Fruit fly (Drosophila melanogaster) whole organism, adult: ENCODE data around the gene porin.
A peak's percentile ranks its signal among the peaks of the same experiment; 100 is the strongest.

Experiments
- CG11617 ChIP-seq: fragments of 200-800 bp; sonication (Bioruptor generic); optimal IDR thresholded peaks from 2 replicates; lab custom pipeline; 2017; ENCODE audit warnings: mild to moderate bottlenecking, missing biosample characterization, missing genetic modification reagents, missing genetic modification characterization
- CG12768 ChIP-seq: fragments of 200-800 bp; sonication (Bioruptor generic); optimal IDR thresholded peaks from 2 replicates; lab custom pipeline; 2017; ENCODE audit warnings: missing biosample characterization, missing genetic modification characterization, mild to moderate bottlenecking, moderate library complexity, missing genetic modification reagents
- CG14711 ChIP-seq: fragments of 200-800 bp; sonication (Bioruptor generic); optimal IDR thresholded peaks from 2 replicates; lab custom pipeline; 2018; ENCODE audit warnings: missing biosample characterization, mild to moderate bottlenecking, missing genetic modification characterization, moderate library complexity
- CG1620 ChIP-seq: fragments of 200-800 bp; sonication (Bioruptor generic); optimal IDR thresholded peaks from 2 replicates; lab custom pipeline; 2016; ENCODE audit warnings: missing biosample characterization, missing genetic modification characterization
- CG33017 ChIP-seq: fragments of 200-800 bp; sonication (Bioruptor generic); optimal IDR thresholded peaks from 2 replicates; lab custom pipeline; 2018; ENCODE audit warnings: missing biosample characterization, mild to moderate bottlenecking, missing genetic modification characterization, moderate library complexity
- CG5204 ChIP-seq: fragments of 200-800 bp; sonication (Bioruptor generic); optimal IDR thresholded peaks from 2 replicates; lab custom pipeline; 2016; ENCODE audit warnings: missing biosample characterization, missing genetic modification characterization
- CG7045 ChIP-seq: fragments of 200-800 bp; sonication (Bioruptor generic); optimal IDR thresholded peaks from 2 replicates; lab custom pipeline; 2017; ENCODE audit warnings: missing biosample characterization, mild to moderate bottlenecking, missing genetic modification characterization
- CG7101 ChIP-seq: fragments of 200-800 bp; sonication (Bioruptor generic); optimal IDR thresholded peaks from 2 replicates; lab custom pipeline; 2018; ENCODE audit warnings: missing biosample characterization, mild to moderate bottlenecking, missing genetic modification characterization, moderate library complexity
- Clk ChIP-seq: fragments of 200-800 bp; sonication (Bioruptor generic); optimal IDR thresholded peaks from 2 replicates; lab custom pipeline; 2017; ENCODE audit warnings: missing biosample characterization, missing genetic modification characterization
- Crg-1 ChIP-seq: fragments of 200-800 bp; sonication (Bioruptor generic); optimal IDR thresholded peaks from 2 replicates; lab custom pipeline; 2016; ENCODE audit warnings: missing biosample characterization, missing genetic modification characterization
- Hr96 ChIP-seq: fragments of 200-800 bp; sonication (Bioruptor generic); optimal IDR thresholded peaks from 2 replicates; lab custom pipeline; 2016; ENCODE audit warnings: missing biosample characterization, missing genetic modification characterization
- Mnt ChIP-seq: fragments of 200-800 bp; sonication (Bioruptor generic); optimal IDR thresholded peaks from 2 replicates; lab custom pipeline; 2016; ENCODE audit warnings: missing biosample characterization, mild to moderate bottlenecking, missing genetic modification characterization
- bab1 ChIP-seq: fragments of 200-800 bp; sonication (Bioruptor generic); optimal IDR thresholded peaks from 3 replicates; lab custom pipeline; 2019; ENCODE audit warnings: missing biosample characterization, mild to moderate bottlenecking, missing genetic modification characterization, moderate library complexity
- cic ChIP-seq: fragments of 200-800 bp; sonication (Bioruptor generic); optimal IDR thresholded peaks from 2 replicates; lab custom pipeline; 2017; ENCODE audit warnings: missing biosample characterization, mild to moderate bottlenecking, missing genetic modification characterization, moderate library complexity
- cnc ChIP-seq, 2 experiments: fragments of >200 bp; optimal IDR thresholded peaks; 2 replicates each; lab custom pipeline; 2017
- kay ChIP-seq: fragments of 200-800 bp; sonication (Bioruptor generic); peaks from one replicate; lab custom pipeline; 2016; ENCODE audit warnings: missing biosample characterization, missing genetic modification characterization, borderline replicate concordance
- ovo ChIP-seq: fragments of 200-800 bp; sonication (Bioruptor generic); optimal IDR thresholded peaks from 2 replicates; lab custom pipeline; 2016; ENCODE audit warnings: missing biosample characterization, missing genetic modification characterization
- pad ChIP-seq: fragments of 200-800 bp; sonication (Bioruptor generic); optimal IDR thresholded peaks from 3 replicates; lab custom pipeline; 2017; ENCODE audit warnings: missing biosample characterization, missing genetic modification characterization, mild to moderate bottlenecking, moderate library complexity, missing genetic modification reagents
- tj ChIP-seq: fragments of 200-800 bp; sonication (Bioruptor generic); optimal IDR thresholded peaks from 3 replicates; lab custom pipeline; 2017; ENCODE audit warnings: missing biosample characterization, mild to moderate bottlenecking, missing genetic modification characterization, moderate library complexity
- toe ChIP-seq: fragments of 200-800 bp; sonication (Bioruptor generic); optimal IDR thresholded peaks from 2 replicates; lab custom pipeline; 2016; ENCODE audit warnings: missing biosample characterization, missing genetic modification characterization

Gene porin

dm6 chr2L:10856328-10856942 lies 5.8 kb upstream of the porin start, which contains the start of gene Dnz1:
TSS of gene Dnz1 (minus strand) at chr2L:10856644.
- TF ChIP-seq CG11617 (GFP tag; lab: Kevin White, UChicago) (peak; percentile 45), Mnt (GFP tag; lab: Kevin White, UChicago) (no peak), CG1620 (peak; percentile 8), CG5204 (GFP tag; lab: Kevin White, UChicago) (peak; percentile 34), bab1 (GFP tag; lab: Kevin White, UChicago) (peak; percentile 30), Hr96 (GFP tag; lab: Kevin White, UChicago) (no peak), pad (peak; percentile 10), CG14711 (tag; lab: Kevin White, UChicago) (peak; percentile 59), ovo (GFP tag; lab: Kevin White, UChicago) (no peak), Crg-1 (peak; percentile 2), CG7101 (tag; lab: Kevin White, UChicago) (peak; percentile 61), toe (GFP tag; lab: Kevin White, UChicago) (peak; percentile 12), CG12768 (no peak), CG33017 (tag; lab: Kevin White, UChicago) (peak; percentile 30), cnc (optimal IDR thresholded peaks at IDR 0.05; lab: Kevin White, UChicago) (no peak), tj (GFP tag; lab: Kevin White, UChicago) (peak; percentile 15), Clk (no peak), CG7045 (GFP tag; lab: Kevin White, UChicago) (peak; percentile 62), cic (no peak), kay (GFP tag; lab: Kevin White, UChicago) (peak; percentile 31)

dm6 chr2L:10851336-10851862 lies 751 bp upstream of the porin start:
- TF ChIP-seq bab1 (GFP tag; lab: Kevin White, UChicago) (no peak), kay (GFP tag; lab: Kevin White, UChicago) (no peak), CG12768 (peak; percentile 36), toe (GFP tag; lab: Kevin White, UChicago) (no peak), pad (no peak)

- peak; percentile 24 for TF ChIP-seq Crg-1
- TF ChIP-seq cic, result no peak
- TF ChIP-seq tj (GFP tag; lab: Kevin White, UChicago), result peak; percentile 39
- TF ChIP-seq Hr96 (GFP tag; lab: Kevin White, UChicago), result no peak
- no peak for TF ChIP-seq Clk
- TF ChIP-seq CG11617 (GFP tag; lab: Kevin White, UChicago), result peak; percentile 51
- TF ChIP-seq pad, result no peak
- TF ChIP-seq CG7101 (tag; lab: Kevin White, UChicago), result peak; percentile 43
- peak; percentile 79 for TF ChIP-seq kay (GFP tag; lab: Kevin White, UChicago)
- TF ChIP-seq ovo (GFP tag; lab: Kevin White, UChicago), result peak; percentile 87
- no peak for TF ChIP-seq cnc (optimal IDR thresholded peaks at IDR 0.05; lab: Kevin White, UChicago)
- peak; percentile 26 for TF ChIP-seq CG14711 (tag; lab: Kevin White, UChicago)
- TF ChIP-seq CG33017 (tag; lab: Kevin White, UChicago), result peak; percentile 42
- TF ChIP-seq bab1 (GFP tag; lab: Kevin White, UChicago), result no peak
- TF ChIP-seq CG7045 (GFP tag; lab: Kevin White, UChicago), result peak; percentile 67
- TF ChIP-seq CG5204 (GFP tag; lab: Kevin White, UChicago), result no peak
- no peak for TF ChIP-seq Mnt (GFP tag; lab: Kevin White, UChicago)
- TF ChIP-seq CG12768, result peak; percentile 15
- TF ChIP-seq CG1620, result no peak
- TF ChIP-seq toe (GFP tag; lab: Kevin White, UChicago), result no peak
These were observed 997 bp downstream of the porin start, which contains the start of gene SmydA-3 for dm6 chr2L:10849511-10850191. TSS of gene SmydA-3 (plus strand) at chr2L:10850141.

dm6 chr2L:10846944-10847343 lies 3.7 kb downstream of the porin start, which contains the start of gene Porin2:
TSS of gene Porin2 (minus strand) at chr2L:10847044.
- TF ChIP-seq kay (GFP tag; lab: Kevin White, UChicago) (peak; percentile 12), Crg-1 (no peak)

- TF ChIP-seq CG12768 (no peak), CG1620 (no peak), cic (no peak), pad (no peak), CG7045 (GFP tag; lab: Kevin White, UChicago) (no peak), bab1 (GFP tag; lab: Kevin White, UChicago) (no peak), toe (GFP tag; lab: Kevin White, UChicago) (no peak), kay (GFP tag; lab: Kevin White, UChicago) (no peak), tj (GFP tag; lab: Kevin White, UChicago) (no peak), Mnt (GFP tag; lab: Kevin White, UChicago) (no peak), Hr96 (GFP tag; lab: Kevin White, UChicago) (no peak), CG5204 (GFP tag; lab: Kevin White, UChicago) (no peak)
These were observed 5.1 kb downstream of the porin start, which contains the start of the genes CG17139 and CG17140 for dm6 chr2L:10845564-10845963. TSS of gene CG17139 (minus strand) at chr2L:10845664. TSS of gene CG17140 (minus strand) at chr2L:10845664.

- TF ChIP-seq CG7045 (GFP tag; lab: Kevin White, UChicago) (no peak), bab1 (GFP tag; lab: Kevin White, UChicago) (peak; percentile 65), ovo (GFP tag; lab: Kevin White, UChicago) (no peak), CG7101 (tag; lab: Kevin White, UChicago) (no peak), CG12768 (no peak), CG33017 (tag; lab: Kevin White, UChicago) (no peak), Clk (no peak), Crg-1 (no peak), toe (GFP tag; lab: Kevin White, UChicago) (no peak), Mnt (GFP tag; lab: Kevin White, UChicago) (peak; percentile 82), cnc (optimal IDR thresholded peaks at IDR 0.05; lab: Kevin White, UChicago) (no peak), CG11617 (GFP tag; lab: Kevin White, UChicago) (no peak), tj (GFP tag; lab: Kevin White, UChicago) (peak; percentile 31), CG5204 (GFP tag; lab: Kevin White, UChicago) (no peak), CG14711 (tag; lab: Kevin White, UChicago) (peak; percentile 10), Hr96 (GFP tag; lab: Kevin White, UChicago) (no peak), kay (GFP tag; lab: Kevin White, UChicago) (peak; percentile 94), CG1620 (no peak), pad (no peak), cic (no peak)
These were observed 8.3 kb downstream of the porin start, which contains the start of gene CG6700 for dm6 chr2L:10842326-10842725. TSS of gene CG6700 (minus strand) at chr2L:10842597.
